Worm (Caenorhabditis elegans) whole organism, L2 larva: ENCODE measurements around the gene sre-10.

ENCODE experiments used
- elt-3 ChIP-seq: sonication (generic microtip); optimal IDR thresholded peaks from 2 replicates; lab custom pipeline; 2017; ENCODE audit warnings: missing biosample characterization, missing genetic modification characterization
- lin-11 ChIP-seq: fragments of 150-350 bp; sonication (generic microtip); optimal IDR thresholded peaks from 2 replicates; lab custom pipeline; 2014; ENCODE audit warnings: missing biosample characterization, missing genetic modification characterization, inconsistent platforms, mixed read lengths
- nhr-129 ChIP-seq: fragments of 150-350 bp; optimal IDR thresholded peaks from 2 replicates; lab custom pipeline; 2014; ENCODE audit warnings: missing biosample characterization, missing genetic modification characterization
- unc-62 ChIP-seq: fragments of 150-350 bp; optimal IDR thresholded peaks from 2 replicates; lab custom pipeline; 2014; ENCODE audit warnings: missing biosample characterization, missing genetic modification reagents, missing genetic modification characterization
- ztf-11 ChIP-seq: sonication (generic microtip); optimal IDR thresholded peaks from 2 replicates; lab custom pipeline; 2017; ENCODE audit warnings: missing biosample characterization, missing genetic modification characterization

DNA sequence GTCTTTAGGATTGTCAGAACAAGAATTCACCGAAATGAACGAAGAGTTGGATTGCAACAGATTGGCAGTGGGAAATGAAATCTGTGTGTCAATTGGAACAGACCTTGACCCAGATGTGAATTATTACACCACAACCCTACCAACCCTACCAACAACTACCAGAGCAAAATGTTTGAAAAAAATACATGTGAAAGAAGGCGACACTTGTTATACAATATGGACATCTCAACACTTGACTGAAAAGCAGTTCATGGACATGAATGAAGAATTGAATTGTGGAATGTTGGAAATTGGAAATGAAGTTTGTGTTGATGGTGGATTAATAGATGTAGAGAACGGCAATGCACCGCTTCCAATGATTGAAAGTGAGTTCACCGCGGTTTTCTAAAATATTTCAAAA, 8.4 kb upstream of the sre-10 start:
- no peak for TF ChIP-seq elt-3 (tag; lab: Kevin White, UChicago)
- TF ChIP-seq ztf-11 (tag; lab: Kevin White, UChicago), result no peak
- TF ChIP-seq lin-11 (tag; lab: Kevin White, UChicago), result no peak
- no peak for TF ChIP-seq unc-62 (GFP tag; lab: Kevin White, UChicago)
- no peak for TF ChIP-seq nhr-129 (tag; lab: Kevin White, UChicago)
